Worm (Caenorhabditis elegans) whole organism, midembryonic: Measurements from ENCODE around the gene F21C10.4.

Experiments
- T22C8.4 ChIP-seq: fragments of 200-800 bp; sonication (Bioruptor generic); IDR thresholded peaks from 2 replicates; pipeline ENCODE4 v1.3.6; 2022; ENCODE audit warnings: missing genetic modification characterization, missing compliant biosample characterization
- cog-1 ChIP-seq: sonication (generic microtip); optimal IDR thresholded peaks from 2 replicates; lab custom pipeline; 2016; ENCODE audit warnings: missing genetic modification characterization, missing compliant biosample characterization
- flt-1 ChIP-seq: fragments of 200-800 bp; sonication (Bioruptor generic); IDR thresholded peaks from 2 replicates; pipeline ENCODE4 v1.3.6; 2022; ENCODE audit warnings: missing genetic modification characterization, missing compliant biosample characterization
- klf-2 ChIP-seq: fragments of 200-800 bp; sonication (Bioruptor generic); conservative IDR thresholded peaks from 2 replicates; pipeline ENCODE4 v1.3.6; 2022; ENCODE audit warnings: missing genetic modification reagents, missing genetic modification characterization, missing compliant biosample characterization
- med-1 ChIP-seq: sonication (generic microtip); optimal IDR thresholded peaks from 2 replicates; lab custom pipeline; 2017; ENCODE audit warnings: missing genetic modification characterization, mild to moderate bottlenecking, missing compliant biosample characterization, antibody characterized with exemption, missing genetic modification reagents; ENCODE audit not compliant: insufficient read depth
- ref-1 ChIP-seq: fragments of 200-800 bp; sonication (Bioruptor generic); conservative IDR thresholded peaks from 2 replicates; pipeline ENCODE4 v1.3.6; 2022; ENCODE audit warnings: missing genetic modification reagents, missing genetic modification characterization, missing compliant biosample characterization
- tab-1 ChIP-seq: fragments of 200-800 bp; sonication (Bioruptor generic); IDR thresholded peaks from 2 replicates; pipeline ENCODE4 v1.3.6; 2022; ENCODE audit warnings: missing genetic modification characterization, missing compliant biosample characterization
- ztf-23 ChIP-seq: fragments of 200-800 bp; sonication (Bioruptor generic); IDR thresholded peaks from 2 replicates; pipeline ENCODE4 v1.3.6; 2022; ENCODE audit warnings: missing genetic modification reagents, missing genetic modification characterization, missing compliant biosample characterization
- ztf-29 ChIP-seq: fragments of 200-800 bp; sonication (Bioruptor generic); IDR thresholded peaks from 2 replicates; pipeline ENCODE4 v1.3.6; 2022; ENCODE audit warnings: missing genetic modification reagents, missing genetic modification characterization, missing compliant biosample characterization

F21C10.4 gene

DNA sequence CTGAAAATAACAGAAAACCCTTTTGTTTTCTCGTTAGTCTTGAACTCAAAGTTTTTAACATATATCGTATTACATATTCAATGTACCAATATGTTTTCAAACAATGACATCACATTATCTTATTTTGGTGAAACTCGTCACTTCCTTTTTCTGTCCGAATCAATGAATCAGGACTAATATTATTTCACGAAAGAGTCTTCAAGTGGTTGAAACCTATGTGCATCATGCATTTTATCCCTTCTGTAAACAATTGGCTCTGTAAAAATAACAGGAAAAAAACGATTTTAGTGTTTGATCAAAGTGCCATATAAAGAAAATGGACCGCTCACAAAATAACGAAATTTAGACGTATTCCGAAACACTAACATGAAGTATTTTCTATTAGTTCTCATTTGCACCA lies 18.2 kb upstream of the F21C10.4 start, which contains the start of gene F21C10.18:
F21C10.18 (plus strand) TSS at position 301 of the 400 bp plus-strand sequence.
- TF ChIP-seq ztf-29 (GFP tag; lab: Robert Waterston, UW) (no peak), tab-1 (GFP tag; lab: Robert Waterston, UW) (no peak), T22C8.4 (no peak), cog-1 (no peak), flt-1 (GFP tag; lab: Robert Waterston, UW) (no peak), ztf-23 (no peak), med-1 (no peak), ref-1 (GFP tag; lab: Robert Waterston, UW) (no peak), klf-2 (GFP tag; lab: Robert Waterston, UW) (no peak)

DNA sequence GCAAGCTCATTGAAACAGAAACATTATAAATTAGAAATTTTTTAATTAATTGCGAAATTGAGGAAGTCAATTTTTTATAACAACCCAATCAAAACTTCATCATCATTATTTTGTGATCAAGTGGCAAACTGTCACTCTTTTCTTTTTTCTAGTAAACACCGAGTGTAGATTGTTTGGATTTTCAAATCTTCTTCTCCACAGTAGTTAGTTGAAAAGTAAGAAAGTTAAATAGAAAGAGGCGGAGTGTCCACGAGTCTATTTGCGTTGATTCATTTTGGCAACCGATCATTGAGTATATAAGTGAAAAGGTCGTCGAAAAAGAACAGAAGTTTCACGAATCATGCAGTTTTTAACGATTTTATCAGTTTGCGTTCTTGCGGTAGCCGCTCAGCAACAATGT lies 17.1 kb upstream of the F21C10.4 start, which contains the start of gene pqn-31:
pqn-31 (plus strand) TSS at position 301 of the 400 bp plus-strand sequence.
- TF ChIP-seq klf-2 (GFP tag; lab: Robert Waterston, UW), result no peak
- no peak for TF ChIP-seq med-1
- no peak for TF ChIP-seq ref-1 (GFP tag; lab: Robert Waterston, UW)
- TF ChIP-seq ztf-23, result no peak

DNA sequence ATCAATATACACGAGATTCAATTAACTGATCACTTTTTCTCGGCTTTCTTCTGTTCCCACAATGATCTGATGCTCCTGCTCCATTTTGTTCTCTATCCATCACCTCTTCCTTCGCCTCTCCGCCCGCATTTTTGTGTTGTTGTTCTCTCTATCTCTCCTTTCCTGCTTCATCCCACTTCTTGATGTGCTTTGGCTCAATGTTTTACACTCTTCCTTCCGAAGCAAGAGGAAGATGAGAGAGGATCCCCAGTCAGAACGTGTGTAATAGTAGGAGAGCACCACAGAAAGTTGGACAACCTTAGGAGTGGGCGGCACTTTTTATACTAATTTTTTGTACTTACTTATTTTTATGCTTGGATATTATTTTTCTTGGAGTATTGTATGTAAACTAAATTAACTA lies 14.5 kb upstream of the F21C10.4 start:
- TF ChIP-seq flt-1 (GFP tag; lab: Robert Waterston, UW), result no peak
- TF ChIP-seq med-1, result no peak
- TF ChIP-seq klf-2 (GFP tag; lab: Robert Waterston, UW), result no peak
- no peak for TF ChIP-seq T22C8.4
- no peak for TF ChIP-seq ztf-29 (GFP tag; lab: Robert Waterston, UW)
- no peak for TF ChIP-seq tab-1 (GFP tag; lab: Robert Waterston, UW)
- no peak for TF ChIP-seq ref-1 (GFP tag; lab: Robert Waterston, UW)
- no peak for TF ChIP-seq ztf-23
- TF ChIP-seq cog-1, result no peak

DNA sequence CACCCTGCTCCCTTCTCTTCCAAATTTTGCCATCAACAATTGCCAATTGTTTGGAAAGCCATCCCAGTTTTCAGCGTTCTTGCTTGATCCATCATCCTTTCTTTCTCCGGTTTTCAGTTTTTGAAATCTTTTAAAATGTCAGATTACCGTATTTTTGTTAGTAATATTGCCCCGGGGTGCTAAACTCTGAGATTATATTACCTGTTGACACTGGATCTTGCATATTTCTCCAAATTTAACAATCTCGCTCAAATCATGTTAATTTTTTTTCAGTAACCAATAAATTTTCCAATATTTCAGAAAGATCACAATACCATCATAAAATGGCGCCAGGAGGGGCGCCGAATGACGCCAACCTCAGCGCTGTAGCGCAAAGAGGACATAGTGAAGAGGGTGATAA lies 13.9 kb upstream of the F21C10.4 start, which contains the start of gene F21C10.7:
F21C10.7 (plus strand) TSS at position 301 of the 400 bp plus-strand sequence.
- TF ChIP-seq T22C8.4 (no peak), med-1 (no peak)

DNA sequence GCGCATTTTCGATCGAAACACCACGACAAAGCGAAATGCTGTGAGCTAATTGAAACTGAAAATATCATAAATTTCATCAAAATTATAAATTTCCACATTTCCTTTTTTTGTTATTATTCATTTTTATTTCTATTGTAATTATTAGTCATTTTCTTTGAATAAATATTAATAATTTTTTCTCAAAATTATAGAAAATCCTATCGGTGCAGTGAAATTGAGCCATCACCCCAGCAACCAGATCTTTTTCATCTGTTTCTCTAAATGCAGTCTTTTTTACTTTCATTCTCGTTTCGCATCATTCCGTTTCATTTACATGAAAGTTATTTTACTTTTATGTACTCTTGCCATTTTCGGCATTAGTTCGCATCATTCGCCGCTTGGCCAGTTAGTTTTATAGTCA lies 4.4 kb upstream of the F21C10.4 start, which contains the start of gene F21C10.13:
F21C10.13 (plus strand) TSS at position 301 of the 400 bp plus-strand sequence.
- no peak for TF ChIP-seq ztf-29 (GFP tag; lab: Robert Waterston, UW)
- no peak for TF ChIP-seq ztf-23
- no peak for TF ChIP-seq ref-1 (GFP tag; lab: Robert Waterston, UW)
- TF ChIP-seq T22C8.4, result no peak
- TF ChIP-seq klf-2 (GFP tag; lab: Robert Waterston, UW), result no peak
- TF ChIP-seq flt-1 (GFP tag; lab: Robert Waterston, UW), result no peak

DNA sequence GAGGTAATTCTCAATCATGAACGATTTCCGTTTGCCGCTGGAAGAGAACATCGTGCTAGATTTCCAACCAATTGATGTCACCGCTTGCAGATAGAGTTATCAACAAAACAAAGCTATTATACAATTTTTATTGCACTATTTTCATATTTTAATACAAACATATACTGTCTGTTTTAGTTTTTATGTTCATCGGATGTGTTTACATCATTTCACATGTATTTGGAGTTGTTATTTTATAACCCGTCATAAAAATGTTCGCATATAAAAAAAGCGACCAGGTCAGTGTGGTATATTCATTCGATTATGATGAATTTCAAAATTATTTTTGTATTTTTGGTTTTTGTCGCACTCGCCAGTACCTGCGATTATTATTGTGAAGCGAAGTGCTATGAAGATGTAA lies 3.2 kb upstream of the F21C10.4 start, which contains the start of gene F21C10.11:
F21C10.11 (plus strand) TSS at position 301 of the 400 bp plus-strand sequence.
- no peak for TF ChIP-seq cog-1
- no peak for TF ChIP-seq tab-1 (GFP tag; lab: Robert Waterston, UW)
- TF ChIP-seq T22C8.4, result no peak
- TF ChIP-seq klf-2 (GFP tag; lab: Robert Waterston, UW), result no peak

DNA sequence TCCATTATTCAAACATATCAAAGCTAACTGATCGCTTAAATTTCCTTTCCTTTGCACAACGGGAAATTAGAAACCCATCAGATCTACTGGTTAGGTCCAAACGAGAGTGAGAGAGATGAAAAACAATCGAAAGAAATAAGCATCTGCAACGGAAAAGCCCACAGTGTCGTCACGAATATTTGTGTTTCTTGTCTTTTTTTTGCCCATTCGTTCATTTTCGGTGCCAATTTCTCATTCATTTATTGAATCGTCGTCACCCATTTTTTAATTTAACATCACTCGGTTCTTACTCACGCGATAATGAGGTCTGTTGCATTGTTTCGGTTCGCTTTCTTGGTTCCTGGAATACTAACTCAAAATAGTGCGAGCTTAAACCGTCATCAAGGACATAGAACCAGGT lies 2.2 kb upstream of the F21C10.4 start, which contains the start of gene F21C10.6:
F21C10.6 (plus strand) TSS at position 301 of the 400 bp plus-strand sequence.
- TF ChIP-seq T22C8.4 (no peak), flt-1 (GFP tag; lab: Robert Waterston, UW) (no peak), ztf-23 (no peak), ztf-29 (GFP tag; lab: Robert Waterston, UW) (no peak), tab-1 (GFP tag; lab: Robert Waterston, UW) (no peak), med-1 (no peak)

DNA sequence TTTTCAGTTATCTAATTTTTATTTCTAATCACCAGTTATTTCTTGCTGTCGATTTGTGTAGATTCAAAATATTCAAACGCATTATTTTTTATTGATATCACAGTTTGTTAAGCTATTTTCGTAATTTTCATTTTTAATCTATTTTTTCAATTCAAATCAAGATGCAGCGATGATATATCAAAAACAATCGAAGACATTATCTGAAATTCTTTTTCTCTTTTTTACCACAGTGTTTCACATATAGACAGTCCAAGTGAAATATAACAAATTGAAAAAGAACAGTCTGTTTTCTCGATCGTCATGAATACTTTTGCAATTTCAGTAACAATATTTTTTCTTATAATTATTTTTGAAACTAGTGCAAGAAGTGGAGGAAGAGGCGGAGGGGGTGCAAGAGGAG lies 1.1 kb upstream of the F21C10.4 start, which contains the start of gene F21C10.5:
F21C10.5 (plus strand) TSS at position 301 of the 400 bp plus-strand sequence.
- TF ChIP-seq klf-2 (GFP tag; lab: Robert Waterston, UW), result no peak
- TF ChIP-seq flt-1 (GFP tag; lab: Robert Waterston, UW), result no peak
- TF ChIP-seq tab-1 (GFP tag; lab: Robert Waterston, UW), result no peak
- no peak for TF ChIP-seq ztf-23
- TF ChIP-seq cog-1, result no peak
- no peak for TF ChIP-seq ref-1 (GFP tag; lab: Robert Waterston, UW)
- no peak for TF ChIP-seq T22C8.4
- no peak for TF ChIP-seq ztf-29 (GFP tag; lab: Robert Waterston, UW)
- no peak for TF ChIP-seq med-1

DNA sequence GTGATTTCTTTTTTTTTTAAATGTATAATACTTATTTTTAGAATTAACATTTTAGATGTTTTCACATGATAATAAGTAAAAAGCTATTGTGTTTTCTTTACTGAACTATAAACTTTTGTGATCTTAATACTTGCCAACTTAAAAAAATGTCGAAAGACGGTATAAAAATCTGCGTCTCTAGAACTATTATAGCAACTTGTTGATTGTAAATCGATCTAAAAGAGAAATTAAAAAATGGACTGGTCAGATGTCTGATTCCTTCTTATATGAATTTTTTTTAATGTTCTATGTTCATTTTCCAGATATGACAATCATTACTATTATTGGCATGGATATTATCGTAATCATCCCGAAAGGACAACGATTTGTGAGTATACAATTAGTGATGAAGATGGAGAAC lies 1.4 kb downstream of the F21C10.4 start, which contains the start of gene F21C10.3:
F21C10.3 (plus strand) TSS at position 301 of the 400 bp plus-strand sequence.
- TF ChIP-seq flt-1 (GFP tag; lab: Robert Waterston, UW) (no peak), cog-1 (no peak), ztf-23 (no peak), klf-2 (GFP tag; lab: Robert Waterston, UW) (no peak), ref-1 (GFP tag; lab: Robert Waterston, UW) (no peak), ztf-29 (GFP tag; lab: Robert Waterston, UW) (no peak)

DNA sequence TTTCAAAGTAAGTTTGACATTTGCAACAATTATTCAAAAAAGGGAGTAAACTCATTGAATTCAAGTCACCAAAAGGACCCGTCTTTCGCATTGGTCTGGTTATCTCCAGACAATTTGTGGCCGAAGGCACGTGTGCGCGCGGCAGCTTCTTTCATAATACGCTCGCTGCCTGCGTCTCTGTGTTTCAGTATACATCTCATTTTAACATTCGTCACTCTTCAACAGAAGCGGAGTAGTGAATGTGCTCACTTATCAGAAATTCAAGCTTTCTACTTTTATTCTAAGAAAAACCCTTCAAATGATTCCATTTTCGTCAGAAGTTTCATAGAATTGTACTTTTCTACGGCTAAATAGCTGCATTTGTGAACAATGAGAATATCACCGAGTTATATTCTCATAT lies 2.1 kb downstream of the F21C10.4 start:
- TF ChIP-seq med-1 (no peak), tab-1 (GFP tag; lab: Robert Waterston, UW) (no peak), flt-1 (GFP tag; lab: Robert Waterston, UW) (no peak), T22C8.4 (no peak), klf-2 (GFP tag; lab: Robert Waterston, UW) (no peak)

DNA sequence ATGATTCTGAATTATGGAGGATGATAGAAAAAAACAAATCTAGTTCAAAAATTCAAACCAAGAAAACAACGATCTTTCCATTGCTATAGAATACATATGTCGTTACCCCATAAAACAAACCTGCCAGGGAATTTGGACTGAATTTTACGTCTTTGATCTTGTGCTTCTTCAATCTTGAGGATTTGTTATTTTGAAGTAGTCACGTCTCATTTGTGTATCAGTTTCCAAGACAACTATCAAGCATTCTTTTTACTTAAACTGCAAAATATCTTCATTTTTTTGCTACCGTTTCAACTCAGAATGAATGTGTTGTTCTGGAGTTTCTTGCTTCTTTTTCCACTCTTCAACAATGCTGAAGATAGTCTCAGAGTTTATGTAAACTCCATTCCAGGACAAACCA lies 4.3 kb downstream of the F21C10.4 start, which contains the start of gene F21C10.19:
F21C10.19 (plus strand) TSS at position 301 of the 400 bp plus-strand sequence.
- TF ChIP-seq cog-1 (no peak), ztf-29 (GFP tag; lab: Robert Waterston, UW) (no peak), med-1 (no peak), T22C8.4 (no peak), klf-2 (GFP tag; lab: Robert Waterston, UW) (no peak), ref-1 (GFP tag; lab: Robert Waterston, UW) (no peak), tab-1 (GFP tag; lab: Robert Waterston, UW) (no peak), ztf-23 (no peak), flt-1 (GFP tag; lab: Robert Waterston, UW) (no peak)
